Worm (Caenorhabditis elegans) whole organism, L3 larva: Measurements from ENCODE around the gene C33H5.16.

Source experiments
- lin-15B ChIP-seq: fragments of 150-350 bp; optimal IDR thresholded peaks from 2 replicates; lab custom pipeline; 2014; ENCODE audit warnings: missing biosample characterization, missing genetic modification characterization
- lin-39 ChIP-seq: fragments of 150-350 bp; optimal IDR thresholded peaks from 2 replicates; lab custom pipeline; 2018; ENCODE audit warnings: missing biosample characterization, missing genetic modification reagents, missing genetic modification characterization
- nhr-237 ChIP-seq: fragments of 150-350 bp; optimal IDR thresholded peaks from 2 replicates; lab custom pipeline; 2014; ENCODE audit warnings: missing biosample characterization, missing genetic modification characterization
- nhr-28 ChIP-seq: fragments of 150-350 bp; optimal IDR thresholded peaks from 2 replicates; lab custom pipeline; 2014; ENCODE audit warnings: missing biosample characterization, missing genetic modification characterization
- nhr-43 ChIP-seq: sonication (generic microtip); optimal IDR thresholded peaks from 2 replicates; lab custom pipeline; 2016; ENCODE audit warnings: mild to moderate bottlenecking, missing genetic modification characterization, missing compliant biosample characterization; ENCODE audit not compliant: poor library complexity, severe bottlenecking
- pha-4 ChIP-seq: fragments of 150-350 bp; optimal IDR thresholded peaks from 2 replicates; lab custom pipeline; 2014; ENCODE audit warnings: missing biosample characterization, missing genetic modification reagents, missing genetic modification characterization
- pqm-1 ChIP-seq: fragments of 150-350 bp; optimal IDR thresholded peaks from 2 replicates; lab custom pipeline; 2017; ENCODE audit warnings: missing biosample characterization, missing genetic modification characterization, inconsistent platforms
- skn-1 ChIP-seq: fragments of 150-350 bp; optimal IDR thresholded peaks from 2 replicates; lab custom pipeline; 2014; ENCODE audit warnings: missing biosample characterization, missing genetic modification characterization
- ztf-4 ChIP-seq: fragments of 150-350 bp; optimal IDR thresholded peaks from 2 replicates; lab custom pipeline; 2014; ENCODE audit warnings: missing biosample characterization, missing genetic modification characterization

ce11 chrIV:7785506-7786065 lies 17.6 kb downstream of the C33H5.16 start, which contains the start of gene tag-322:
- TF ChIP-seq lin-39 (tag; lab: Kevin White, UChicago), result no peak
- peak; percentile 84 for TF ChIP-seq lin-15B (tag; lab: Kevin White, UChicago)
- peak; percentile 40 for TF ChIP-seq skn-1 (tag; lab: Kevin White, UChicago)
- no peak for TF ChIP-seq nhr-28
- no peak for TF ChIP-seq ztf-4 (tag; lab: Kevin White, UChicago)
- peak; percentile 47 for TF ChIP-seq pqm-1 (tag; lab: Kevin White, UChicago)
- TF ChIP-seq pha-4, result peak; percentile 80
- TF ChIP-seq nhr-237, result no peak
- peak; percentile 35 for TF ChIP-seq nhr-43 (tag; lab: Kevin White, UChicago)
